Worm (Caenorhabditis elegans) whole organism, early embryonic: ENCODE results near the gene Y43F8B.29.
A peak's percentile ranks its signal among the peaks of the same experiment; 100 is the strongest.

Experiments used
- B0310.2 ChIP-seq: sonication (generic microtip); optimal IDR thresholded peaks from 2 replicates; lab custom pipeline; 2016; ENCODE audit warnings: mild to moderate bottlenecking, missing genetic modification characterization, missing compliant biosample characterization
- F13C5.2 ChIP-seq: sonication (generic microtip); optimal IDR thresholded peaks from 2 replicates; lab custom pipeline; 2017; ENCODE audit warnings: mild to moderate bottlenecking, missing genetic modification characterization, inconsistent platforms, missing compliant biosample characterization
- aly-1 ChIP-seq: sonication (generic microtip); optimal IDR thresholded peaks from 2 replicates; lab custom pipeline; 2016; ENCODE audit warnings: missing genetic modification characterization, missing compliant biosample characterization
- ama-1 ChIP-seq: fragments of 150-350 bp; optimal IDR thresholded peaks from 2 replicates; lab custom pipeline; 2014
- ceh-13 ChIP-seq: fragments of 200-800 bp; sonication (Bioruptor generic); optimal IDR thresholded peaks from 2 replicates; lab custom pipeline; 2018; ENCODE audit warnings: mild to moderate bottlenecking, missing genetic modification characterization, missing compliant biosample characterization
- ceh-36 ChIP-seq: sonication (generic microtip); optimal IDR thresholded peaks from 2 replicates; lab custom pipeline; 2016; ENCODE audit warnings: missing genetic modification characterization, inconsistent platforms, missing compliant biosample characterization
- ets-7 ChIP-seq: sonication (generic microtip); optimal IDR thresholded peaks from 2 replicates; lab custom pipeline; 2016; ENCODE audit warnings: missing genotype, missing genetic modification characterization, missing compliant biosample characterization
- hmbx-1 ChIP-seq: sonication (generic microtip); optimal IDR thresholded peaks from 2 replicates; lab custom pipeline; 2016; ENCODE audit warnings: mild to moderate bottlenecking, missing genetic modification characterization, missing compliant biosample characterization
- hmg-4 ChIP-seq: fragments of 200-800 bp; sonication (Bioruptor generic); optimal IDR thresholded peaks from 2 replicates; lab custom pipeline; 2018; ENCODE audit warnings: mild to moderate bottlenecking, missing genetic modification characterization, missing compliant biosample characterization
- hnd-1 ChIP-seq: sonication (generic microtip); optimal IDR thresholded peaks from 2 replicates; lab custom pipeline; 2016; ENCODE audit warnings: missing genetic modification characterization, missing compliant biosample characterization
- pes-1 ChIP-seq: fragments of 200-800 bp; sonication (Bioruptor generic); IDR thresholded peaks from 2 replicates; pipeline ENCODE4 v1.3.6; 2022; ENCODE audit warnings: missing genetic modification reagents, missing genetic modification characterization, missing compliant biosample characterization
- scrt-1 ChIP-seq: fragments of 200-800 bp; sonication (Bioruptor generic); IDR thresholded peaks from 2 replicates; pipeline ENCODE4 v1.3.6; 2022; ENCODE audit warnings: missing genetic modification characterization, missing compliant biosample characterization
- sea-1 ChIP-seq: fragments of 200-800 bp; sonication (Bioruptor generic); conservative IDR thresholded peaks from 2 replicates; pipeline ENCODE4 v1.3.6; 2022; ENCODE audit warnings: missing genetic modification characterization, missing compliant biosample characterization
- tbx-11 ChIP-seq: fragments of 200-800 bp; sonication (Bioruptor generic); IDR thresholded peaks from 2 replicates; pipeline ENCODE4 v1.3.6; 2022; ENCODE audit warnings: missing genetic modification characterization, missing compliant biosample characterization
- tbx-37 ChIP-seq: fragments of 200-800 bp; sonication (Bioruptor generic); conservative IDR thresholded peaks from 2 replicates; pipeline ENCODE4 v1.3.6; 2022; ENCODE audit warnings: missing genetic modification reagents, missing genetic modification characterization, missing compliant biosample characterization
- tra-4 ChIP-seq: sonication (generic microtip); optimal IDR thresholded peaks from 2 replicates; lab custom pipeline; 2017; ENCODE audit warnings: missing genetic modification characterization, missing compliant biosample characterization

Y43F8B.29 gene

ce11 chrV:19495587-19495986 is 4.2 kb downstream of the Y43F8B.29 start, which contains the start of gene scl-21:
Gene scl-21, minus strand, starts transcription at chrV:19495687.
- no peak for TF ChIP-seq tbx-11 (GFP tag; lab: Robert Waterston, UW)

- TF ChIP-seq B0310.2 (tag; lab: Kevin White, UChicago) (no peak), scrt-1 (GFP tag; lab: Robert Waterston, UW) (no peak), F13C5.2 (tag; lab: Kevin White, UChicago) (no peak), ceh-13 (GFP tag; lab: Kevin White, UChicago) (no peak)
Observed at ce11 chrV:19497087-19497486, 5.7 kb downstream of the Y43F8B.29 start.

ce11 chrV:19501389-19501788 is 10.0 kb downstream of the Y43F8B.29 start:
- TF ChIP-seq F13C5.2 (tag; lab: Kevin White, UChicago) (no peak), pes-1 (GFP tag; lab: Robert Waterston, UW) (no peak), ceh-13 (GFP tag; lab: Kevin White, UChicago) (no peak), hnd-1 (no peak)

ce11 chrV:19502579-19503151 is 11.3 kb downstream of the Y43F8B.29 start, which contains the start of gene Y43F8B.3:
Gene Y43F8B.3, plus strand, starts transcription at chrV:19503101.
- no peak for TF ChIP-seq scrt-1 (GFP tag; lab: Robert Waterston, UW)
- peak; percentile 72 for TF ChIP-seq ceh-36 (tag; lab: Kevin White, UChicago)

ce11 chrV:19509061-19509460 is 17.7 kb downstream of the Y43F8B.29 start:
- TF ChIP-seq hmg-4 (GFP tag; lab: Kevin White, UChicago) (no peak), ceh-36 (tag; lab: Kevin White, UChicago) (no peak), F13C5.2 (tag; lab: Kevin White, UChicago) (no peak), aly-1 (tag; lab: Kevin White, UChicago) (no peak), ceh-13 (GFP tag; lab: Kevin White, UChicago) (no peak), hnd-1 (no peak), hmbx-1 (tag; lab: Kevin White, UChicago) (no peak), pes-1 (GFP tag; lab: Robert Waterston, UW) (no peak), ama-1 (no peak), tbx-11 (GFP tag; lab: Robert Waterston, UW) (no peak), ets-7 (tag; lab: Kevin White, UChicago) (no peak), sea-1 (GFP tag; lab: Robert Waterston, UW) (no peak)

- no peak for TF ChIP-seq ceh-13 (GFP tag; lab: Kevin White, UChicago)
- TF ChIP-seq ceh-36 (tag; lab: Kevin White, UChicago): peak; percentile 87
Observed at ce11 chrV:19510352-19510751, 18.9 kb downstream of the Y43F8B.29 start.

ce11 chrV:19510925-19511324 is 19.5 kb downstream of the Y43F8B.29 start:
- no peak for TF ChIP-seq tbx-37
- TF ChIP-seq ama-1: no peak
- TF ChIP-seq tbx-11 (GFP tag; lab: Robert Waterston, UW): no peak
- no peak for TF ChIP-seq tra-4 (tag; lab: Kevin White, UChicago)
- no peak for TF ChIP-seq hmbx-1 (tag; lab: Kevin White, UChicago)
- TF ChIP-seq aly-1 (tag; lab: Kevin White, UChicago): no peak
- no peak for TF ChIP-seq hnd-1
- TF ChIP-seq F13C5.2 (tag; lab: Kevin White, UChicago): no peak
- TF ChIP-seq pes-1 (GFP tag; lab: Robert Waterston, UW): no peak
- no peak for TF ChIP-seq sea-1 (GFP tag; lab: Robert Waterston, UW)
- no peak for TF ChIP-seq ceh-36 (tag; lab: Kevin White, UChicago)
- no peak for TF ChIP-seq ets-7 (tag; lab: Kevin White, UChicago)
- no peak for TF ChIP-seq scrt-1 (GFP tag; lab: Robert Waterston, UW)

ce11 chrV:19512260-19512947 is 21.0 kb downstream of the Y43F8B.29 start, which contains the start of gene Y43F8B.19:
Gene Y43F8B.19, minus strand, starts transcription at chrV:19512310.
- TF ChIP-seq B0310.2 (tag; lab: Kevin White, UChicago) (no peak), ceh-13 (GFP tag; lab: Kevin White, UChicago) (no peak), ceh-36 (tag; lab: Kevin White, UChicago) (peak; percentile 63), tbx-11 (GFP tag; lab: Robert Waterston, UW) (no peak), hmg-4 (GFP tag; lab: Kevin White, UChicago) (no peak), ama-1 (no peak), hnd-1 (no peak), hmbx-1 (tag; lab: Kevin White, UChicago) (no peak)

- TF ChIP-seq pes-1 (GFP tag; lab: Robert Waterston, UW): no peak
Observed at ce11 chrV:19513552-19513951, 22.1 kb downstream of the Y43F8B.29 start, which contains the start of gene phy-4. Gene phy-4, minus strand, starts transcription at chrV:19513652.
